Worm (Caenorhabditis elegans) whole organism, L1 larva: ENCODE data around the gene ssq-3.

Source experiments
- C16A3.4 ChIP-seq: fragments of 150-350 bp; optimal IDR thresholded peaks from 2 replicates; lab custom pipeline; 2014; ENCODE audit warnings: missing biosample characterization, missing genetic modification characterization
- C34B4.2 ChIP-seq: sonication (generic microtip); optimal IDR thresholded peaks from 2 replicates; lab custom pipeline; 2017; ENCODE audit warnings: mild to moderate bottlenecking, missing genetic modification characterization, missing compliant biosample characterization
- F16B12.6 ChIP-seq: fragments of 150-350 bp; optimal IDR thresholded peaks from 2 replicates; lab custom pipeline; 2014; ENCODE audit warnings: missing biosample characterization, missing genetic modification characterization
- Y116A8C.19 ChIP-seq: sonication (generic microtip); optimal IDR thresholded peaks from 2 replicates; lab custom pipeline; 2016; ENCODE audit warnings: missing compliant biosample characterization, missing genetic modification characterization, borderline replicate concordance
- aly-2 ChIP-seq: fragments of 150-350 bp; optimal IDR thresholded peaks from 2 replicates; lab custom pipeline; 2014; ENCODE audit warnings: missing biosample characterization, missing genetic modification characterization
- ama-1 ChIP-seq: fragments of 150-350 bp; optimal IDR thresholded peaks from 2 replicates; lab custom pipeline; 2014
- blmp-1 ChIP-seq: fragments of 150-350 bp; optimal IDR thresholded peaks from 2 replicates; lab custom pipeline; 2014; ENCODE audit warnings: missing biosample characterization, missing genetic modification characterization
- ceh-63 ChIP-seq: fragments of 200-800 bp; sonication (Bioruptor generic); optimal IDR thresholded peaks from 2 replicates; lab custom pipeline; 2018; ENCODE audit warnings: mild to moderate bottlenecking, missing genetic modification characterization, missing compliant biosample characterization
- ceh-82 ChIP-seq, 3 experiments: fragments of 150-350 bp in 1 of 3; sonication (generic microtip) in 2 of 3; optimal IDR thresholded peaks; 2 replicates each; lab custom pipeline; 2014 to 2017; ENCODE audit warnings: missing biosample characterization in 3 of 3, missing genetic modification characterization in 3 of 3
- ceh-88 ChIP-seq: fragments of 200-800 bp; sonication (Bioruptor generic); IDR thresholded peaks from 2 replicates; pipeline ENCODE4 v1.3.6; 2022; ENCODE audit warnings: missing genetic modification characterization, missing compliant biosample characterization
- ceh-90 ChIP-seq: sonication (generic microtip); optimal IDR thresholded peaks from 2 replicates; lab custom pipeline; 2016; ENCODE audit warnings: missing genetic modification characterization, missing compliant biosample characterization
- ces-1 ChIP-seq: fragments of 150-350 bp; optimal IDR thresholded peaks from 2 replicates; lab custom pipeline; 2014; ENCODE audit warnings: missing biosample characterization, missing genetic modification reagents, missing genetic modification characterization
- dsc-1 ChIP-seq: sonication (generic microtip); optimal IDR thresholded peaks from 2 replicates; lab custom pipeline; 2016; ENCODE audit warnings: mild to moderate bottlenecking, missing genetic modification characterization, missing compliant biosample characterization
- efl-1 ChIP-seq, 4 experiments: fragments of 150-350 bp; optimal IDR thresholded peaks in 3 of 4; peaks in 1 of 4; 1 replicate in 1 of 4; 2 replicates in 3 of 4; lab custom pipeline; 2014; ENCODE audit warnings: missing biosample characterization in 2 of 4, missing genetic modification characterization in 2 of 4, missing genetic modification reagents in 2 of 4
- egl-27 ChIP-seq, 2 experiments: fragments of 150-350 bp in 1 of 2; sonication (generic microtip); optimal IDR thresholded peaks; 3 replicates each; lab custom pipeline; 2017 to 2018; ENCODE audit warnings: missing biosample characterization in 2 of 2, missing genetic modification characterization in 2 of 2, missing genetic modification reagents in 2 of 2
- elt-2 ChIP-seq: sonication (generic microtip); optimal IDR thresholded peaks from 2 replicates; lab custom pipeline; 2016; ENCODE audit warnings: missing genetic modification characterization, mild to moderate bottlenecking, inconsistent platforms, missing compliant biosample characterization, missing genetic modification reagents
- elt-3 ChIP-seq, 6 experiments: fragments of 150-350 bp in 1 of 6; sonication (generic microtip); optimal IDR thresholded peaks; 2 replicates each; lab custom pipeline; 2017 to 2018; ENCODE audit warnings: missing biosample characterization in 6 of 6, missing genetic modification characterization in 6 of 6, inconsistent platforms in 1 of 6
- fkh-4 ChIP-seq: sonication (generic microtip); optimal IDR thresholded peaks from 2 replicates; lab custom pipeline; 2016; ENCODE audit warnings: missing compliant biosample characterization, missing genetic modification characterization, borderline replicate concordance
- fkh-8 ChIP-seq: sonication (generic microtip); optimal IDR thresholded peaks from 2 replicates; lab custom pipeline; 2016; ENCODE audit warnings: mild to moderate bottlenecking, missing genetic modification characterization, missing compliant biosample characterization
- fos-1 ChIP-seq: fragments of 150-350 bp; optimal IDR thresholded peaks from 2 replicates; lab custom pipeline; 2014; ENCODE audit warnings: missing biosample characterization, missing genetic modification characterization
- grh-1 ChIP-seq: fragments of 200-800 bp; sonication (Bioruptor generic); IDR thresholded peaks from 2 replicates; pipeline ENCODE4 v1.3.6; 2022; ENCODE audit warnings: missing genetic modification reagents, missing genetic modification characterization, missing compliant biosample characterization
- hlh-4 ChIP-seq: sonication (generic microtip); optimal IDR thresholded peaks from 2 replicates; lab custom pipeline; 2016; ENCODE audit warnings: mild to moderate bottlenecking, missing genetic modification characterization, missing compliant biosample characterization
- jun-1 ChIP-seq: fragments of 150-350 bp; optimal IDR thresholded peaks from 2 replicates; lab custom pipeline; 2014; ENCODE audit warnings: missing biosample characterization, missing genetic modification reagents, missing genetic modification characterization
- lin-13 ChIP-seq: fragments of 150-350 bp; optimal IDR thresholded peaks from 2 replicates; lab custom pipeline; 2014; ENCODE audit warnings: missing biosample characterization, missing genetic modification reagents, missing genetic modification characterization
- lin-39 ChIP-seq: fragments of 150-350 bp; optimal IDR thresholded peaks from 2 replicates; lab custom pipeline; 2014; ENCODE audit warnings: missing biosample characterization, missing genetic modification reagents, missing genetic modification characterization
- mab-9 ChIP-seq: fragments of 200-800 bp; sonication (Bioruptor generic); IDR thresholded peaks from 2 replicates; pipeline ENCODE4 v1.3.6; 2022; ENCODE audit warnings: missing genetic modification reagents, missing genetic modification characterization, missing compliant biosample characterization
- mep-1 ChIP-seq: fragments of 150-350 bp; optimal IDR thresholded peaks from 2 replicates; lab custom pipeline; 2014; ENCODE audit warnings: missing biosample characterization, missing genetic modification characterization
- nhr-11 ChIP-seq: fragments of 150-350 bp; optimal IDR thresholded peaks from 2 replicates; lab custom pipeline; 2014; ENCODE audit warnings: missing biosample characterization, missing genetic modification characterization
- nhr-12 ChIP-seq: sonication (generic microtip); optimal IDR thresholded peaks from 2 replicates; lab custom pipeline; 2017; ENCODE audit warnings: missing biosample characterization, missing genetic modification characterization
- nhr-19 ChIP-seq: fragments of 200-800 bp; sonication (Bioruptor generic); conservative IDR thresholded peaks from 2 replicates; pipeline ENCODE4 v1.3.6; 2022; ENCODE audit warnings: missing genetic modification characterization, missing compliant biosample characterization
- nhr-20 ChIP-seq: sonication (generic microtip); optimal IDR thresholded peaks from 2 replicates; lab custom pipeline; 2016; ENCODE audit warnings: mild to moderate bottlenecking, missing genetic modification characterization, missing compliant biosample characterization
- nhr-237 ChIP-seq: fragments of 150-350 bp; optimal IDR thresholded peaks from 2 replicates; lab custom pipeline; 2014; ENCODE audit warnings: missing biosample characterization, missing genetic modification characterization
- nhr-28 ChIP-seq: fragments of 150-350 bp; optimal IDR thresholded peaks from 2 replicates; lab custom pipeline; 2014; ENCODE audit warnings: missing biosample characterization, missing genetic modification characterization
- nhr-71 ChIP-seq: sonication (generic microtip); optimal IDR thresholded peaks from 2 replicates; lab custom pipeline; 2016; ENCODE audit warnings: mild to moderate bottlenecking, missing genetic modification characterization, moderate library complexity, missing compliant biosample characterization
- nhr-76 ChIP-seq: sonication (generic microtip); optimal IDR thresholded peaks from 2 replicates; lab custom pipeline; 2017; ENCODE audit warnings: missing biosample characterization, missing genetic modification characterization
- nhr-77 ChIP-seq: fragments of 150-350 bp; optimal IDR thresholded peaks from 2 replicates; lab custom pipeline; 2014; ENCODE audit warnings: missing biosample characterization, missing genetic modification characterization
- pax-3 ChIP-seq: fragments of 200-800 bp; sonication (Bioruptor generic); optimal IDR thresholded peaks from 2 replicates; lab custom pipeline; 2018; ENCODE audit warnings: mild to moderate bottlenecking, missing genetic modification characterization, moderate library complexity, missing compliant biosample characterization
- snpc-4 ChIP-seq: fragments of 150-350 bp; optimal IDR thresholded peaks from 2 replicates; lab custom pipeline; 2014; ENCODE audit warnings: missing biosample characterization, missing genetic modification characterization
- snu-23 ChIP-seq: sonication (generic microtip); optimal IDR thresholded peaks from 2 replicates; lab custom pipeline; 2016; ENCODE audit warnings: missing genetic modification characterization, missing compliant biosample characterization
- sox-4 ChIP-seq: sonication (generic microtip); optimal IDR thresholded peaks from 2 replicates; lab custom pipeline; 2016; ENCODE audit warnings: missing genetic modification characterization, missing compliant biosample characterization
- tbx-2 ChIP-seq: sonication (generic microtip); optimal IDR thresholded peaks from 2 replicates; lab custom pipeline; 2016; ENCODE audit warnings: missing genetic modification characterization, missing compliant biosample characterization
- unc-130 ChIP-seq: fragments of 150-350 bp; optimal IDR thresholded peaks from 2 replicates; lab custom pipeline; 2017; ENCODE audit warnings: missing biosample characterization, missing genetic modification characterization, inconsistent platforms
- unc-62 ChIP-seq: fragments of 150-350 bp; optimal IDR thresholded peaks from 2 replicates; lab custom pipeline; 2014; ENCODE audit warnings: missing biosample characterization, missing genetic modification reagents, missing genetic modification characterization
- vab-15 ChIP-seq: sonication (generic microtip); optimal IDR thresholded peaks from 2 replicates; lab custom pipeline; 2017; ENCODE audit warnings: missing genotype, mild to moderate bottlenecking, missing genetic modification characterization, missing compliant biosample characterization
- xbp-1 ChIP-seq: sonication (generic microtip); optimal IDR thresholded peaks from 2 replicates; lab custom pipeline; 2016; ENCODE audit warnings: missing genetic modification characterization, missing compliant biosample characterization
- zag-1 ChIP-seq: fragments of 150-350 bp; optimal IDR thresholded peaks from 2 replicates; lab custom pipeline; 2014; ENCODE audit warnings: missing biosample characterization, missing genetic modification characterization

The ssq-3 gene

DNA sequence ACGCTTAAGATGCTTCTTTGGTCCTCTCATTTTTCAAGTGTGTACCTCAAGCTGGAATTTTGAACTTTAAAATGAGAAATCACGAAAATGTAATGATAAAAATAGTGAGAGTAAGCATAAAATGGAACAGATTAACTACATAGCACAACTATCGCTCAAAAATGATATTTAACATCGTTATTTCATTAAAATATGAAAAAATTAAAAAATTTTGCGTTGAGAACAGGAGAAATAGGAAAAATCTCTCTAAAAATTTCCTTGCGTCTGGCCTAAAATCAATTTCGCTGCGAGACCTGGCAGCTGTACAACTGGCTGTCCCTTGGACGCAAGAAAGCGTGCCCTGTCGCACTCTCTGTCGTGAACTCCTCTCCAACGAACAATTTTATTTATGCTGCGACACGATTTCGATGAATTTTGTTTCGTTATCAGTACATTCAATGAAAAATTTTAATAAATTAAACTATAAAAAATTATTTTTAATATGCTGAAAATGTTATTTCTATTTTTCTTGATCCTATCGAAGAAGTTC, 26.7 kb upstream of the ssq-3 start, which contains the start of gene rps-4 (continued):
- peak; percentile 95 for TF ChIP-seq snu-23 (GFP tag; lab: Kevin White, UChicago)
- peak in 3 of 6 experiments; percentile 24 to 95 (median 72) for TF ChIP-seq elt-3 (tag; optimal IDR thresholded peaks at IDR 0.05; lab: Kevin White, UChicago)
- TF ChIP-seq nhr-11 (tag; lab: Kevin White, UChicago), result peak; percentile 65
- no peak for TF ChIP-seq nhr-12
- no peak for TF ChIP-seq Y116A8C.19 (tag; lab: Kevin White, UChicago)
- TF ChIP-seq ces-1 (GFP tag; lab: Kevin White, UChicago), result no peak
- peak; percentile 61 for TF ChIP-seq fos-1
- peak; percentile 68 for TF ChIP-seq pax-3 (tag; lab: Kevin White, UChicago)
- TF ChIP-seq fkh-4 (tag; lab: Kevin White, UChicago), result peak; percentile 26
- TF ChIP-seq lin-39, result peak; percentile 59
- TF ChIP-seq F16B12.6 (tag; lab: Kevin White, UChicago), result peak; percentile 65
- peak; percentile 92 for TF ChIP-seq xbp-1 (tag; lab: Kevin White, UChicago)
- peak; percentile 77 for TF ChIP-seq ceh-88 (GFP tag; lab: Robert Waterston, UW)
- peak; percentile 19 for TF ChIP-seq ama-1 (lab: Kevin White, UChicago)
- TF ChIP-seq aly-2 (tag; lab: Kevin White, UChicago), result peak; percentile 23
- no peak for TF ChIP-seq mab-9 (GFP tag; lab: Robert Waterston, UW)
- TF ChIP-seq mep-1 (tag; lab: Kevin White, UChicago), result peak; percentile 96
- no peak for TF ChIP-seq nhr-28 (tag; lab: Kevin White, UChicago)
- peak; percentile 75 for TF ChIP-seq jun-1 (tag; lab: Kevin White, UChicago)
- TF ChIP-seq unc-130 (tag; lab: Kevin White, UChicago), result peak; percentile 81
- no peak for TF ChIP-seq ceh-63 (GFP tag; lab: Kevin White, UChicago)
- TF ChIP-seq nhr-20 (tag; lab: Kevin White, UChicago), result peak; percentile 93
- peak; percentile 95 for TF ChIP-seq nhr-71 (tag; lab: Kevin White, UChicago)
- no peak for TF ChIP-seq C34B4.2 (tag; lab: Kevin White, UChicago)
- peak; percentile 90 for TF ChIP-seq fkh-8 (tag; lab: Kevin White, UChicago)
- TF ChIP-seq ceh-90 (tag; lab: Kevin White, UChicago), result peak; percentile 58
- no peak for TF ChIP-seq unc-62 (GFP tag; lab: Kevin White, UChicago)
- peak; percentile 80 for TF ChIP-seq dsc-1 (tag; lab: Kevin White, UChicago)
- TF ChIP-seq, all 84 proteins: peak for 60

ce11 chrIV:7094216-7094758, 17.1 kb upstream of the ssq-3 start, which contains the start of gene deb-1:
TSS of gene deb-1 (minus strand) at chrIV:7094266.
- TF ChIP-seq nhr-237 (no peak), efl-1 (optimal IDR thresholded peaks at IDR 0.05; lab: Kevin White, UChicago) (no peak), efl-1 (GFP tag; optimal IDR thresholded peaks at IDR 0.05 in 1 of 2; lab: Kevin White, UChicago) (peak in 1 of 2 experiments; percentile 42), elt-2 (tag; lab: Kevin White, UChicago) (peak; percentile 43)

- TF ChIP-seq nhr-19 (peak; percentile 6; the same call in 1 of the 2 replicates), snpc-4 (tag; lab: Kevin White, UChicago) (no peak), efl-1 (optimal IDR thresholded peaks at IDR 0.05; lab: Kevin White, UChicago) (no peak), efl-1 (GFP tag; optimal IDR thresholded peaks at IDR 0.05 in 1 of 2; lab: Kevin White, UChicago) (no peak), egl-27 (tag; optimal IDR thresholded peaks at IDR 0.05; lab: Kevin White, UChicago) (no peak), nhr-76 (tag; lab: Kevin White, UChicago) (no peak), elt-2 (tag; lab: Kevin White, UChicago) (no peak), snu-23 (GFP tag; lab: Kevin White, UChicago) (peak; percentile 10), hlh-4 (tag; lab: Kevin White, UChicago) (no peak), lin-13 (GFP tag; lab: Kevin White, UChicago) (peak; percentile 5), zag-1 (tag; lab: Kevin White, UChicago) (no peak), sox-4 (tag; lab: Kevin White, UChicago) (no peak), ceh-82 (tag; optimal IDR thresholded peaks at IDR 0.05; lab: Kevin White, UChicago) (no peak), nhr-28 (tag; lab: Kevin White, UChicago) (no peak), unc-130 (tag; lab: Kevin White, UChicago) (peak; percentile 17), grh-1 (GFP tag; lab: Robert Waterston, UW) (no peak), ama-1 (lab: Kevin White, UChicago) (no peak), blmp-1 (tag; lab: Kevin White, UChicago) (peak; percentile 85), aly-2 (tag; lab: Kevin White, UChicago) (no peak), nhr-77 (tag; lab: Kevin White, UChicago) (no peak), dsc-1 (tag; lab: Kevin White, UChicago) (peak; percentile 33), tbx-2 (tag; lab: Kevin White, UChicago) (no peak), nhr-237 (no peak), C16A3.4 (tag; lab: Kevin White, UChicago) (no peak), vab-15 (tag; lab: Kevin White, UChicago) (no peak)
Observed at ce11 chrIV:7095396-7095964, 15.9 kb upstream of the ssq-3 start.
